Fruit fly (Drosophila melanogaster) whole organism, prepupa: Measurements from ENCODE around the gene CG15528.

Source experiments
- Blimp-1 ChIP-seq: fragments of 200-800 bp; sonication (Bioruptor generic); optimal IDR thresholded peaks from 3 replicates; lab custom pipeline; 2017; ENCODE audit warnings: missing biosample characterization, missing genetic modification characterization, mild to moderate bottlenecking, moderate library complexity, missing genetic modification reagents
- CG10631 ChIP-seq: fragments of 200-800 bp; sonication (Bioruptor generic); optimal IDR thresholded peaks from 2 replicates; lab custom pipeline; 2016; ENCODE audit warnings: missing biosample characterization, missing genetic modification characterization
- CG10669 ChIP-seq: fragments of 200-800 bp; sonication (Bioruptor generic); optimal IDR thresholded peaks from 3 replicates; lab custom pipeline; 2018; ENCODE audit warnings: missing biosample characterization, mild to moderate bottlenecking, missing genetic modification characterization, moderate library complexity
- CG11294 ChIP-seq: fragments of 200-800 bp; sonication (Bioruptor generic); IDR thresholded peaks from 2 replicates; pipeline ENCODE4 v1.3.6; 2022; ENCODE audit warnings: missing biosample characterization, missing genetic modification characterization
- CG11762 ChIP-seq: fragments of 200-800 bp; sonication (Bioruptor generic); optimal IDR thresholded peaks from 3 replicates; lab custom pipeline; 2016; ENCODE audit warnings: missing biosample characterization, missing genetic modification characterization; ENCODE audit not compliant: insufficient read depth
- CG11902 ChIP-seq: fragments of 200-800 bp; sonication (Bioruptor generic); optimal IDR thresholded peaks from 3 replicates; lab custom pipeline; 2016; ENCODE audit warnings: missing biosample characterization, missing genetic modification characterization
- CG15336 ChIP-seq: fragments of 200-800 bp; sonication (Bioruptor generic); IDR thresholded peaks from 2 replicates; pipeline ENCODE4 v1.3.6; 2022; ENCODE audit warnings: missing biosample characterization, missing genetic modification characterization
- CG1621 ChIP-seq: fragments of 200-800 bp; sonication (Bioruptor generic); optimal IDR thresholded peaks from 3 replicates; lab custom pipeline; 2018; ENCODE audit warnings: missing biosample characterization, mild to moderate bottlenecking, missing genetic modification characterization
- CG16779 ChIP-seq: fragments of 200-800 bp; sonication (Bioruptor generic); optimal IDR thresholded peaks from 3 replicates; lab custom pipeline; 2017; ENCODE audit warnings: missing biosample characterization, mild to moderate bottlenecking, missing genetic modification characterization
- CG31627 ChIP-seq: fragments of 200-800 bp; sonication (Bioruptor generic); optimal IDR thresholded peaks from 3 replicates; lab custom pipeline; 2016; ENCODE audit warnings: missing biosample characterization, missing genetic modification characterization
- CG32006 ChIP-seq: fragments of 200-800 bp; sonication (Bioruptor generic); optimal IDR thresholded peaks from 3 replicates; lab custom pipeline; 2017; ENCODE audit warnings: missing biosample characterization, mild to moderate bottlenecking, missing genetic modification characterization
- CG34406 ChIP-seq: fragments of 200-800 bp; sonication (Bioruptor generic); optimal IDR thresholded peaks from 3 replicates; lab custom pipeline; 2016; ENCODE audit warnings: missing biosample characterization, missing genetic modification characterization
- CG3919 ChIP-seq: fragments of 200-800 bp; sonication (Bioruptor generic); optimal IDR thresholded peaks from 3 replicates; lab custom pipeline; 2016; ENCODE audit warnings: missing biosample characterization, missing genetic modification characterization
- CG4318 ChIP-seq: fragments of 200-800 bp; sonication (Bioruptor generic); optimal IDR thresholded peaks from 3 replicates; lab custom pipeline; 2017; ENCODE audit warnings: missing biosample characterization, mild to moderate bottlenecking, missing genetic modification characterization
- CG6163 ChIP-seq: fragments of 200-800 bp; sonication (Bioruptor generic); IDR thresholded peaks from 3 replicates; pipeline ENCODE4 v1.3.6; 2022; ENCODE audit warnings: missing biosample characterization, missing genetic modification characterization
- CG6276 ChIP-seq: fragments of 200-800 bp; sonication (Bioruptor generic); optimal IDR thresholded peaks from 2 replicates; lab custom pipeline; 2017; ENCODE audit warnings: missing biosample characterization, mild to moderate bottlenecking, missing genetic modification characterization
- CG6792 ChIP-seq: fragments of 200-800 bp; sonication (Bioruptor generic); optimal IDR thresholded peaks from 3 replicates; lab custom pipeline; 2016; ENCODE audit warnings: missing biosample characterization, missing genetic modification characterization
- CG6854 ChIP-seq: fragments of 200-800 bp; sonication (Bioruptor generic); optimal IDR thresholded peaks from 2 replicates; lab custom pipeline; 2017; ENCODE audit warnings: missing biosample characterization, mild to moderate bottlenecking, missing genetic modification characterization
- CG7368 ChIP-seq: fragments of 200-800 bp; sonication (Bioruptor generic); optimal IDR thresholded peaks from 3 replicates; lab custom pipeline; 2016; ENCODE audit warnings: missing biosample characterization, missing genetic modification characterization
- CG8319 ChIP-seq: fragments of 200-800 bp; sonication (Bioruptor generic); optimal IDR thresholded peaks from 3 replicates; lab custom pipeline; 2016; ENCODE audit warnings: missing biosample characterization, missing genetic modification characterization
- CG8632 ChIP-seq: fragments of 200-800 bp; sonication (Bioruptor generic); optimal IDR thresholded peaks from 3 replicates; lab custom pipeline; 2016; ENCODE audit warnings: missing biosample characterization, missing genetic modification characterization
- CG9139 ChIP-seq: fragments of 200-800 bp; sonication (Bioruptor generic); optimal IDR thresholded peaks from 3 replicates; lab custom pipeline; 2017; ENCODE audit warnings: missing biosample characterization, mild to moderate bottlenecking, missing genetic modification characterization
- Eip75B ChIP-seq: fragments of 200-800 bp; sonication (Bioruptor generic); optimal IDR thresholded peaks from 3 replicates; lab custom pipeline; 2016; ENCODE audit warnings: missing biosample characterization, missing genetic modification characterization
- Eip78C ChIP-seq: fragments of 200-800 bp; sonication (Bioruptor generic); peaks from one replicate; lab custom pipeline; 2016; ENCODE audit warnings: missing biosample characterization, missing genetic modification characterization
- Ets21C ChIP-seq: fragments of 200-800 bp; sonication (Bioruptor generic); optimal IDR thresholded peaks from 3 replicates; lab custom pipeline; 2016; ENCODE audit warnings: missing biosample characterization, missing genetic modification characterization
- Ets96B ChIP-seq: fragments of 200-800 bp; optimal IDR thresholded peaks from 2 replicates; lab custom pipeline; 2019; ENCODE audit warnings: missing biosample characterization, mild to moderate bottlenecking, missing genetic modification characterization, moderate library complexity
- Gug ChIP-seq: fragments of 200-800 bp; sonication (Bioruptor generic); IDR thresholded peaks from 2 replicates; pipeline ENCODE4 v1.3.6; 2022; ENCODE audit warnings: missing biosample characterization, missing genetic modification characterization
- Hr38 ChIP-seq: sonication (Bioruptor generic); optimal IDR thresholded peaks from 2 replicates; lab custom pipeline; 2016; ENCODE audit warnings: missing biosample characterization, missing genetic modification characterization
- Hr39 ChIP-seq: fragments of 200-800 bp; sonication (Bioruptor generic); optimal IDR thresholded peaks from 2 replicates; lab custom pipeline; 2016; ENCODE audit warnings: missing biosample characterization, missing genetic modification characterization
- Lpt ChIP-seq: fragments of 200-800 bp; sonication (Bioruptor generic); optimal IDR thresholded peaks from 3 replicates; lab custom pipeline; 2016; ENCODE audit warnings: missing biosample characterization, missing genetic modification characterization
- Met ChIP-seq: fragments of 200-800 bp; sonication (Bioruptor generic); optimal IDR thresholded peaks from 3 replicates; lab custom pipeline; 2016; ENCODE audit warnings: missing biosample characterization, missing genetic modification characterization
- OdsH ChIP-seq: fragments of 200-800 bp; sonication (Bioruptor generic); optimal IDR thresholded peaks from 3 replicates; lab custom pipeline; 2016; ENCODE audit warnings: missing biosample characterization, missing genetic modification characterization
- Smox ChIP-seq: fragments of 200-800 bp; sonication (Bioruptor generic); optimal IDR thresholded peaks from 3 replicates; lab custom pipeline; 2016; ENCODE audit warnings: missing biosample characterization, missing genetic modification characterization
- Sox102F ChIP-seq: fragments of 200-800 bp; sonication (Bioruptor generic); optimal IDR thresholded peaks from 2 replicates; lab custom pipeline; 2016; ENCODE audit warnings: missing biosample characterization, mild to moderate bottlenecking, missing genetic modification characterization
- Sox14 ChIP-seq: fragments of 200-800 bp; sonication (Bioruptor generic); optimal IDR thresholded peaks from 3 replicates; lab custom pipeline; 2016; ENCODE audit warnings: missing biosample characterization, missing genetic modification characterization
- Sox15 ChIP-seq: fragments of 200-800 bp; sonication (Bioruptor generic); optimal IDR thresholded peaks from 3 replicates; lab custom pipeline; 2016; ENCODE audit warnings: missing biosample characterization, missing genetic modification characterization
- achi ChIP-seq: fragments of 200-800 bp; sonication (Bioruptor generic); optimal IDR thresholded peaks from 3 replicates; lab custom pipeline; 2016; ENCODE audit warnings: missing biosample characterization, missing genetic modification characterization
- acj6 ChIP-seq: fragments of 200-800 bp; sonication (Bioruptor generic); optimal IDR thresholded peaks from 3 replicates; lab custom pipeline; 2016; ENCODE audit warnings: missing biosample characterization, missing genetic modification characterization
- dsx ChIP-seq: fragments of 200-800 bp; optimal IDR thresholded peaks from 3 replicates; lab custom pipeline; 2019; ENCODE audit warnings: missing biosample characterization, mild to moderate bottlenecking, missing genetic modification characterization, moderate library complexity; ENCODE audit not compliant: poor library complexity, severe bottlenecking
- eg ChIP-seq: fragments of 200-800 bp; sonication (Bioruptor generic); IDR thresholded peaks from 3 replicates; pipeline ENCODE4 v1.3.6; 2022; ENCODE audit warnings: missing biosample characterization, missing genetic modification characterization
- fd59A ChIP-seq: fragments of 200-800 bp; sonication (Bioruptor generic); optimal IDR thresholded peaks from 2 replicates; lab custom pipeline; 2017; ENCODE audit warnings: missing biosample characterization, mild to moderate bottlenecking, missing genetic modification characterization, missing genetic modification reagents
- fkh ChIP-seq: fragments of 200-800 bp; sonication (Bioruptor generic); optimal IDR thresholded peaks from 3 replicates; lab custom pipeline; 2017; ENCODE audit warnings: missing biosample characterization, mild to moderate bottlenecking, missing genetic modification characterization, moderate library complexity
- lz ChIP-seq: fragments of 200-800 bp; sonication (Bioruptor generic); optimal IDR thresholded peaks from 3 replicates; lab custom pipeline; 2016; ENCODE audit warnings: missing biosample characterization, missing genetic modification characterization
- net ChIP-seq: fragments of 200-800 bp; sonication (Bioruptor generic); optimal IDR thresholded peaks from 3 replicates; lab custom pipeline; 2016; ENCODE audit warnings: missing biosample characterization, missing genetic modification characterization
- salr ChIP-seq, 2 experiments: fragments of 200-800 bp; sonication (Bioruptor generic); optimal IDR thresholded peaks; 3 replicates each; lab custom pipeline; 2016 to 2018; ENCODE audit warnings: missing biosample characterization in 2 of 2, missing genetic modification characterization in 2 of 2, mild to moderate bottlenecking in 1 of 2
- spab ChIP-seq: fragments of 200-800 bp; sonication (Bioruptor generic); optimal IDR thresholded peaks from 2 replicates; lab custom pipeline; 2017; ENCODE audit warnings: missing biosample characterization, mild to moderate bottlenecking, missing genetic modification characterization, missing genetic modification reagents
- ss ChIP-seq, 2 experiments: fragments of 200-800 bp; sonication (Bioruptor generic); optimal IDR thresholded peaks; 2 replicates in 1 of 2; 3 replicates in 1 of 2; lab custom pipeline; 2017 to 2018; ENCODE audit warnings: mild to moderate bottlenecking in 2 of 2, missing biosample characterization in 2 of 2, missing genetic modification characterization in 2 of 2, moderate library complexity in 1 of 2
- vri ChIP-seq: fragments of 200-800 bp; sonication (Bioruptor generic); optimal IDR thresholded peaks from 3 replicates; lab custom pipeline; 2016; ENCODE audit warnings: missing biosample characterization, mild to moderate bottlenecking, missing genetic modification characterization

Gene CG15528

DNA sequence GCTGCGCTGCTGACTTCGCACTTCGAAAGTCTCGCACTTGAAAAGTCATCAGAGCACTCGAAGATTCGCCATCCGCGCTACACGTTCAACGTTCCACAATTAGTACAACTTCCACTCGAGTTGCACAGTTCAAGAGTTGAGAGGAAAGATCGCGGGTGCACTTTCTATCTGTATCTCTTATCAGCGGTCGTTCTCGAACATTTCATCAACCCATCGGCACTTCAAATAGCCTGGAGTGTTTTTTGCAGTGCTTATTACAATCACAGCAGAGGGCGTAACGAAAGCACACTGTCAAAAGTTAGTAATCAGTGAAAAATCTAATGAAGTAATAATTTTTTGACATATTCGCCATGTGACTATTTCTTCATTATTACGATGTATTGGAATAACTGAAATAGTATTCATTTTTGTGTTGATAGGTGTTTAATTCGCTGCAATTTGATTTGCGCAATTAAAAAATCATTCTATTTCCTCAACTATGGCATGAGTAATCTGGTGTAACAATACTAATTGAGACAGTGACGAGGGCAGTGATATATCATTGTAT, 49.5 kb upstream of the CG15528 start (continued):
- peak; percentile 10 for TF ChIP-seq CG34406 (GFP tag; lab: Kevin White, UChicago)
- peak in 1 of 2 experiments; percentile 40 for TF ChIP-seq salr (GFP tag; optimal IDR thresholded peaks at IDR 0.05; lab: Kevin White, UChicago)
- peak; percentile 6 for TF ChIP-seq Sox15 (GFP tag; lab: Kevin White, UChicago)
- TF ChIP-seq Blimp-1 (GFP tag; lab: Kevin White, UChicago) = no peak
- no peak for TF ChIP-seq net (GFP tag; lab: Kevin White, UChicago)
- TF ChIP-seq Eip75B (GFP tag; lab: Kevin White, UChicago) = no peak
- no peak for TF ChIP-seq ss (GFP tag; optimal IDR thresholded peaks at IDR 0.05; lab: Kevin White, UChicago)
- no peak for TF ChIP-seq CG16779 (tag; lab: Kevin White, UChicago)
- TF ChIP-seq lz (GFP tag; lab: Kevin White, UChicago) = no peak
- TF ChIP-seq CG6792 (GFP tag; lab: Kevin White, UChicago) = no peak
- no peak for TF ChIP-seq CG7368 (GFP tag; lab: Kevin White, UChicago)
- TF ChIP-seq fkh = no peak

DNA sequence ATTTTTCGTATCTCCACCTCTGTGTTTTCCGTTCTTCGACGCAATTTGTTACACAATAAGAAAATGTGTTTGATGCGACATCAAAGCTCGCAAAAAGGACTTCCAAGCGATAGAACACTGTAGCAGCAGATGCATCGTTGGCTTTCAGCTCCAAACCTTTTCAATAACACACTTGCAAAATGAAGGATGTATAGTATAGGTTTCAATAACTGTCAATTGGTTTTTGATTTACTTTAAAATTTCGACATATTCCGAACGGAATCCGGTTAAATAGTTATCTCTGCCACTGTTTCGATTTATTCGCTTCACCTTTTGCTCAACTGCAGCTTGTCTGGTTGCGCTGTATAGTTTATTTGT, 49.0 kb upstream of the CG15528 start:
- TF ChIP-seq Gug (GFP tag; lab: Robert Waterston, UW) (no peak), Eip78C (GFP tag; lab: Kevin White, UChicago) (peak; percentile 76), Hr38 (no peak), Sox102F (GFP tag; lab: Kevin White, UChicago) (peak; percentile 44), dsx (GFP tag; lab: Kevin White, UChicago) (peak; percentile 32), Met (peak; percentile 52), acj6 (GFP tag; lab: Kevin White, UChicago) (peak; percentile 37), CG11762 (GFP tag; lab: Kevin White, UChicago) (no peak), CG11294 (GFP tag; lab: Robert Waterston, UW) (0 out of 2 replicates have a peak, but pooled peaks have one; percentile 6), CG6276 (GFP tag; lab: Kevin White, UChicago) (no peak), spab (GFP tag; lab: Kevin White, UChicago) (peak; percentile 42), Lpt (GFP tag; lab: Kevin White, UChicago) (no peak), OdsH (GFP tag; lab: Kevin White, UChicago) (peak; percentile 32), Ets96B (tag; lab: Kevin White, UChicago) (peak; percentile 46), CG3919 (GFP tag; lab: Kevin White, UChicago) (peak; percentile 41), fd59A (GFP tag; lab: Kevin White, UChicago) (peak; percentile 50), CG1621 (tag; lab: Kevin White, UChicago) (no peak), CG31627 (GFP tag; lab: Kevin White, UChicago) (peak; percentile 40), vri (GFP tag; lab: Kevin White, UChicago) (no peak), salr (GFP tag; optimal IDR thresholded peaks at IDR 0.05; lab: Kevin White, UChicago) (peak; percentile 1 to 18), CG34406 (GFP tag; lab: Kevin White, UChicago) (peak; percentile 4), CG8319 (GFP tag; lab: Kevin White, UChicago) (no peak), CG7368 (GFP tag; lab: Kevin White, UChicago) (no peak), CG9139 (GFP tag; lab: Kevin White, UChicago) (no peak), CG11902 (peak; percentile 1), CG15336 (GFP tag; lab: Robert Waterston, UW) (no peak), Sox14 (GFP tag; lab: Kevin White, UChicago) (peak; percentile 38), CG6854 (GFP tag; lab: Kevin White, UChicago) (no peak), CG4318 (GFP tag; lab: Kevin White, UChicago) (no peak), eg (GFP tag; lab: Robert Waterston, UW) (0 out of 3 replicates have a peak, but pooled peaks have one; percentile 52), CG32006 (GFP tag; lab: Kevin White, UChicago) (peak; percentile 13), Smox (peak; percentile 44), CG10631 (peak; percentile 50), Blimp-1 (GFP tag; lab: Kevin White, UChicago) (no peak), Eip75B (GFP tag; lab: Kevin White, UChicago) (peak; percentile 31), lz (GFP tag; lab: Kevin White, UChicago) (peak; percentile 40), CG16779 (tag; lab: Kevin White, UChicago) (no peak), CG10669 (peak; percentile 50), achi (GFP tag; lab: Kevin White, UChicago) (peak; percentile 48), CG6163 (no peak; the same call in 2 of the 3 replicates), Ets21C (GFP tag; lab: Kevin White, UChicago) (no peak), Sox15 (GFP tag; lab: Kevin White, UChicago) (peak; percentile 11), CG8632 (GFP tag; lab: Kevin White, UChicago) (peak; percentile 46), Hr39 (GFP tag; lab: Kevin White, UChicago) (peak; percentile 44), ss (GFP tag; optimal IDR thresholded peaks at IDR 0.05; lab: Kevin White, UChicago) (peak in 1 of 2 experiments; percentile 19)
